Worm (Caenorhabditis elegans) whole organism, young adult: ENCODE measurements around the gene E03H12.5.

ENCODE experiments used
- B0336.3 ChIP-seq: fragments of 200-800 bp; sonication (Bioruptor generic); IDR thresholded peaks from 2 replicates; pipeline ENCODE4 v1.3.6; 2022; ENCODE audit warnings: missing genetic modification characterization, missing compliant biosample characterization
- C06A6.2 ChIP-seq: fragments of 200-800 bp; sonication (Bioruptor generic); conservative IDR thresholded peaks from 2 replicates; pipeline ENCODE4 v1.3.6; 2022; ENCODE audit warnings: missing genetic modification characterization, missing compliant biosample characterization
- F33H1.4 ChIP-seq: fragments of 200-800 bp; sonication (Bioruptor generic); IDR thresholded peaks from 2 replicates; pipeline ENCODE4 v1.3.6; 2022; ENCODE audit warnings: missing genetic modification reagents, missing genetic modification characterization, missing compliant biosample characterization
- ama-1 ChIP-seq, 3 experiments: fragments of 150-350 bp in 1 of 3; sonication (generic microtip) in 2 of 3; optimal IDR thresholded peaks; 2 replicates each; lab custom pipeline; 2014 to 2018; ENCODE audit warnings: missing biosample characterization in 2 of 3, missing genetic modification characterization in 2 of 3, missing genetic modification reagents in 2 of 3
- bed-2 ChIP-seq: fragments of 200-800 bp; sonication (Bioruptor generic); IDR thresholded peaks from 2 replicates; pipeline ENCODE4 v1.3.6; 2022; ENCODE audit warnings: missing genetic modification reagents, missing genetic modification characterization, missing compliant biosample characterization
- cebp-2 ChIP-seq: fragments of 200-800 bp; sonication (Bioruptor generic); IDR thresholded peaks from 2 replicates; pipeline ENCODE4 v1.3.6; 2022; ENCODE audit warnings: missing genetic modification characterization, missing compliant biosample characterization
- ceh-79 ChIP-seq: sonication (generic microtip); optimal IDR thresholded peaks from 2 replicates; lab custom pipeline; 2017; ENCODE audit warnings: mild to moderate bottlenecking, missing genetic modification characterization, missing compliant biosample characterization
- fkh-3 ChIP-seq: sonication (generic microtip); optimal IDR thresholded peaks from 2 replicates; lab custom pipeline; 2016; ENCODE audit warnings: mild to moderate bottlenecking, missing genetic modification characterization, missing compliant biosample characterization
- lin-35 ChIP-seq, 3 experiments: fragments of 150-350 bp in 2 of 3; sonication (generic microtip) in 1 of 3; optimal IDR thresholded peaks; 2 replicates each; lab custom pipeline; 2014 to 2018; ENCODE audit warnings: missing biosample characterization in 3 of 3, missing genetic modification characterization in 3 of 3, missing genetic modification reagents in 3 of 3
- unc-130 ChIP-seq: sonication (generic microtip); optimal IDR thresholded peaks from 2 replicates; lab custom pipeline; 2016; ENCODE audit warnings: missing genetic modification reagents, missing genetic modification characterization, missing compliant biosample characterization

DNA sequence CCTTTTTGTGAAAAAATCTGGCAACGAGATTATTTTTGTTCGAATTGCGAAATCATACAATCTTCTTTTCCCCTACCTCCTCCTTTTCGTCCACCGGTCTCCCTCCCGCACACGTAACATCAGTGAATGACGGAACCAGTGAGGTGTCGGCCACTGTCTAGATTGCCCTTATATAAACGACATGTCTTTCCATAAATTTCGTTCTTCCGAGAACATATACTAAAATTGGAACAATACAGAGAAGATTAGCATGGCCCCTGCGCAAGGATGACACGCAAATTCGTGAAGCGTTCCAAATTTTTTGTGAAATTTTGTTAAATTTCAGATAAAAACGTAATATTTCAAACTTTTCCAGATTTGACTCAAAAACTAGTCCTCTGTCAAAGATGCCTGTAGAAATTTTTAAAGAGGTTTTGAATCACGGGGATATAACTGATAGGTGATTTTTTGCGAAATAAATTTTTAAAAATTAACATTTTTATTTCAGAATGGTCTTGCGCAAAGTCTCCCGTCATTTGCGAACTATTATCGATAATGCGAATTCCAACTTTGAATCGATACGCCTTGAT lies 46.2 kb upstream of the E03H12.5 start:
- TF ChIP-seq unc-130 (GFP tag; lab: Kevin White, UChicago) (no peak), F33H1.4 (GFP tag; lab: Robert Waterston, UW) (peak; percentile 46), ama-1 (optimal IDR thresholded peaks at IDR 0.05; lab: Kevin White, UChicago) (no peak), ama-1 (GFP tag; optimal IDR thresholded peaks at IDR 0.05; lab: Kevin White, UChicago) (no peak), C06A6.2 (GFP tag; lab: Robert Waterston, UW) (no peak), ceh-79 (tag; lab: Kevin White, UChicago) (no peak), fkh-3 (tag; lab: Kevin White, UChicago) (peak; percentile 45), B0336.3 (GFP tag; lab: Robert Waterston, UW) (no peak), lin-35 (GFP tag; optimal IDR thresholded peaks at IDR 0.05; lab: Kevin White, UChicago) (no peak), cebp-2 (no peak), bed-2 (GFP tag; lab: Robert Waterston, UW) (no peak)
